Worm (Caenorhabditis elegans) whole organism, young adult: ENCODE measurements around the gene C55C3.4.
A peak's percentile ranks its signal among the peaks of the same experiment; 100 is the strongest.

ENCODE experiments used
- B0261.1 ChIP-seq: sonication (generic microtip); optimal IDR thresholded peaks from 2 replicates; lab custom pipeline; 2016; ENCODE audit warnings: mild to moderate bottlenecking, missing genetic modification characterization, moderate library complexity, missing compliant biosample characterization
- C06A6.2 ChIP-seq: fragments of 200-800 bp; sonication (Bioruptor generic); conservative IDR thresholded peaks from 2 replicates; pipeline ENCODE4 v1.3.6; 2022; ENCODE audit warnings: missing genetic modification characterization, missing compliant biosample characterization
- K11D2.4 ChIP-seq: fragments of 200-800 bp; sonication (Bioruptor generic); IDR thresholded peaks from 2 replicates; pipeline ENCODE4 v1.3.6; 2022; ENCODE audit warnings: missing genetic modification reagents, missing genetic modification characterization, missing compliant biosample characterization
- K12H6.12 ChIP-seq: fragments of 200-800 bp; sonication (Bioruptor generic); optimal IDR thresholded peaks from 2 replicates; lab custom pipeline; 2018; ENCODE audit warnings: mild to moderate bottlenecking, missing genetic modification characterization, missing compliant biosample characterization
- T07F8.4 ChIP-seq: sonication (generic microtip); optimal IDR thresholded peaks from 2 replicates; lab custom pipeline; 2016; ENCODE audit warnings: mild to moderate bottlenecking, missing genetic modification characterization, moderate library complexity, missing compliant biosample characterization
- Y79H2A.3 ChIP-seq: fragments of 200-800 bp; sonication (Bioruptor generic); conservative IDR thresholded peaks from 2 replicates; pipeline ENCODE4 v1.3.6; 2022; ENCODE audit warnings: missing genetic modification reagents, missing genetic modification characterization, missing compliant biosample characterization
- ama-1 ChIP-seq, 3 experiments: fragments of 150-350 bp in 1 of 3; sonication (generic microtip) in 2 of 3; optimal IDR thresholded peaks; 2 replicates each; lab custom pipeline; 2014 to 2018; ENCODE audit warnings: missing biosample characterization in 2 of 3, missing genetic modification characterization in 2 of 3, missing genetic modification reagents in 2 of 3
- atf-7 ChIP-seq: sonication (generic microtip); optimal IDR thresholded peaks from 2 replicates; lab custom pipeline; 2017; ENCODE audit warnings: mild to moderate bottlenecking, missing genetic modification characterization, missing compliant biosample characterization
- attf-6 ChIP-seq: fragments of 200-800 bp; sonication (Bioruptor generic); IDR thresholded peaks from 2 replicates; pipeline ENCODE4 v1.3.6; 2022; ENCODE audit warnings: missing genetic modification reagents, missing genetic modification characterization, missing compliant biosample characterization
- ceh-58 ChIP-seq: fragments of 200-800 bp; sonication (Bioruptor generic); IDR thresholded peaks from 2 replicates; pipeline ENCODE4 v1.3.6; 2022; ENCODE audit warnings: missing genetic modification characterization, missing compliant biosample characterization
- die-1 ChIP-seq: sonication (generic microtip); optimal IDR thresholded peaks from 2 replicates; lab custom pipeline; 2016; ENCODE audit warnings: missing genotype, mild to moderate bottlenecking, missing genetic modification characterization, missing compliant biosample characterization
- ekl-4 ChIP-seq: fragments of 200-800 bp; sonication (Bioruptor generic); IDR thresholded peaks from 2 replicates; pipeline ENCODE4 v1.3.6; 2022; ENCODE audit warnings: missing genetic modification reagents, missing genetic modification characterization, missing compliant biosample characterization
- gei-17 ChIP-seq: fragments of 200-800 bp; sonication (Bioruptor generic); optimal IDR thresholded peaks from 2 replicates; lab custom pipeline; 2018; ENCODE audit warnings: mild to moderate bottlenecking, missing genetic modification characterization, missing compliant biosample characterization
- him-1 ChIP-seq: sonication (generic microtip); optimal IDR thresholded peaks from 2 replicates; lab custom pipeline; 2016; ENCODE audit warnings: missing genotype, missing genetic modification reagents, missing genetic modification characterization, missing compliant biosample characterization
- hrde-1 ChIP-seq: sonication (generic microtip); optimal IDR thresholded peaks from 2 replicates; lab custom pipeline; 2016; ENCODE audit warnings: missing genetic modification characterization, mild to moderate bottlenecking, missing compliant biosample characterization, moderate library complexity, missing genotype, missing genetic modification reagents, borderline replicate concordance
- hsf-1 ChIP-seq: fragments of 200-800 bp; sonication (Bioruptor generic); IDR thresholded peaks from 2 replicates; pipeline ENCODE4 v1.3.6; 2022; ENCODE audit warnings: missing genetic modification reagents, missing genetic modification characterization, missing compliant biosample characterization
- lag-1 ChIP-seq: fragments of 200-800 bp; sonication (Bioruptor generic); IDR thresholded peaks from 2 replicates; pipeline ENCODE4 v1.3.6; 2022; ENCODE audit warnings: missing genetic modification reagents, missing genetic modification characterization, missing compliant biosample characterization
- lin-40 ChIP-seq: sonication (generic microtip); optimal IDR thresholded peaks from 2 replicates; lab custom pipeline; 2016; ENCODE audit warnings: missing genetic modification characterization, mild to moderate bottlenecking, missing compliant biosample characterization, missing genotype, missing genetic modification reagents
- lin-54 ChIP-seq: fragments of 200-800 bp; sonication (Bioruptor generic); optimal IDR thresholded peaks from 2 replicates; lab custom pipeline; 2018; ENCODE audit warnings: mild to moderate bottlenecking, missing genetic modification characterization, missing compliant biosample characterization
- lsy-27 ChIP-seq: sonication (generic microtip); optimal IDR thresholded peaks from 2 replicates; lab custom pipeline; 2017; ENCODE audit warnings: missing genetic modification characterization, mild to moderate bottlenecking, missing compliant biosample characterization, antibody characterized with exemption, missing genotype, borderline replicate concordance; ENCODE audit not compliant: insufficient read depth
- madf-6 ChIP-seq: fragments of 200-800 bp; sonication (Bioruptor generic); IDR thresholded peaks from 2 replicates; pipeline ENCODE4 v1.3.6; 2022; ENCODE audit warnings: missing genetic modification reagents, missing genetic modification characterization, missing compliant biosample characterization
- nfya-1 ChIP-seq: sonication (generic microtip); optimal IDR thresholded peaks from 2 replicates; lab custom pipeline; 2017; ENCODE audit warnings: antibody characterized with exemption, missing compliant biosample characterization, missing genetic modification characterization, borderline replicate concordance; ENCODE audit not compliant: insufficient read depth
- nfyb-1 ChIP-seq: fragments of 200-800 bp; sonication (Bioruptor generic); IDR thresholded peaks from 2 replicates; pipeline ENCODE4 v1.3.6; 2022; ENCODE audit warnings: missing genetic modification reagents, missing genetic modification characterization, missing compliant biosample characterization
- pha-4 ChIP-seq: fragments of 150-350 bp; sonication (generic microtip); optimal IDR thresholded peaks from 2 replicates; lab custom pipeline; 2014; ENCODE audit warnings: missing biosample characterization, missing genetic modification reagents, missing genetic modification characterization
- rcor-1 ChIP-seq: fragments of 200-800 bp; sonication (Bioruptor generic); IDR thresholded peaks from 2 replicates; pipeline ENCODE4 v1.3.6; 2022; ENCODE audit warnings: missing genetic modification reagents, missing genetic modification characterization, missing compliant biosample characterization
- sdz-38 ChIP-seq: sonication (generic microtip); optimal IDR thresholded peaks from 2 replicates; lab custom pipeline; 2016; ENCODE audit warnings: missing genotype, missing genetic modification characterization, missing compliant biosample characterization
- snpc-1.1 ChIP-seq: sonication (generic microtip); optimal IDR thresholded peaks from 2 replicates; lab custom pipeline; 2017; ENCODE audit warnings: missing genetic modification characterization, mild to moderate bottlenecking, missing compliant biosample characterization, antibody characterized with exemption, moderate library complexity, missing genotype, missing genetic modification reagents; ENCODE audit not compliant: insufficient read depth
- snpc-4 ChIP-seq, 5 experiments: fragments of 150-350 bp in 1 of 5; sonication (generic microtip) in 4 of 5; optimal IDR thresholded peaks; 2 replicates each; lab custom pipeline; 2014 to 2018; ENCODE audit warnings: missing genetic modification characterization in 5 of 5, missing biosample characterization in 3 of 5, antibody characterized with exemption in 2 of 5, mild to moderate bottlenecking in 2 of 5, missing compliant biosample characterization in 2 of 5, missing genotype in 2 of 5, moderate library complexity in 2 of 5, missing genetic modification reagents in 1 of 5
- somi-1 ChIP-seq: fragments of 200-800 bp; sonication (Bioruptor generic); optimal IDR thresholded peaks from 2 replicates; lab custom pipeline; 2018; ENCODE audit warnings: mild to moderate bottlenecking, missing genetic modification characterization, missing compliant biosample characterization
- tbp1 ChIP-seq: fragments of 200-800 bp; sonication (Bioruptor generic); optimal IDR thresholded peaks from 2 replicates; lab custom pipeline; 2018; ENCODE audit warnings: mild to moderate bottlenecking, missing genetic modification characterization, missing compliant biosample characterization
- ztf-22 ChIP-seq: fragments of 200-800 bp; sonication (Bioruptor generic); optimal IDR thresholded peaks from 2 replicates; lab custom pipeline; 2018; ENCODE audit warnings: mild to moderate bottlenecking, missing genetic modification characterization, moderate library complexity, missing compliant biosample characterization
- ztf-25 ChIP-seq: fragments of 200-800 bp; sonication (Bioruptor generic); IDR thresholded peaks from 2 replicates; pipeline ENCODE4 v1.3.6; 2022; ENCODE audit warnings: missing genetic modification reagents, missing genetic modification characterization, missing compliant biosample characterization
- ztf-3 ChIP-seq: fragments of 200-800 bp; sonication (Bioruptor generic); optimal IDR thresholded peaks from 2 replicates; lab custom pipeline; 2018; ENCODE audit warnings: mild to moderate bottlenecking, missing genetic modification characterization, missing compliant biosample characterization

The C55C3.4 gene

DNA sequence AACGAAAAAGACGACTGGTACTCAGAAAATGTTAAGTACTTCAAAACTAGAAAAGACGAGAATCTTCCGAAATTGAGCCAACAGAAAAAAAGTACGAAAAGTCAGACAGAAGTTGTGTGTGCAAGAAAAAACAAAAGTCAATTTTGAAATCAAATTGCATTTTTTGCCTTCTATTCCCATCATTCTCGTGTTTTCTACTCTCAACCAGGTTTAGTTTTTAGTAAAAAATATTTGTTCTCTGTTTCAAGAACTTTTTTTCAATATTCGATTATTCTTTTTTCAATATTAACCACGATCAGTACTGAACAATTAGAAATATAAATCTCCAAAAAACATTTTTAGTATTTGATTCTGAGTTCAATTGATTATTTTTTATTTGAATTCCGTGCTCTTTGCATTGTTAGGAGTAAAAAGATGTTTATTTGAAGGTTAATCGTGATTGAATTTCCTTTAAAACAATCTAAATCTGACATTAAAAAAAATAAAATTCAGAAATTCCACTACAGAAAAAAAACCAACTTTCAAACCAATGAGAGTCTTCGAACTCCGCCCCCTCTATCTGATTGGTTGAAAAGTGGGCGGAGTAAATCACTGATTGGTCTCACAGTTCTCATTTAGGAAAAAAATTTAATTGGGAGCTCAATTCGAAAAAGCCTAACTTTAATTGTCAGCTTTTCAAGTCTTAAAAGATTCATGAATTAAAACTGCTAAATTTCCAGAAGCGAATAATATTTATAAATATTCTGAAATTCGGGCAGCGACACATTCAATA lies 37.6 kb upstream of the C55C3.4 start:
- peak; percentile 85 for TF ChIP-seq nfyb-1
- TF ChIP-seq lin-40 (tag; lab: Kevin White, UChicago), result no peak

DNA sequence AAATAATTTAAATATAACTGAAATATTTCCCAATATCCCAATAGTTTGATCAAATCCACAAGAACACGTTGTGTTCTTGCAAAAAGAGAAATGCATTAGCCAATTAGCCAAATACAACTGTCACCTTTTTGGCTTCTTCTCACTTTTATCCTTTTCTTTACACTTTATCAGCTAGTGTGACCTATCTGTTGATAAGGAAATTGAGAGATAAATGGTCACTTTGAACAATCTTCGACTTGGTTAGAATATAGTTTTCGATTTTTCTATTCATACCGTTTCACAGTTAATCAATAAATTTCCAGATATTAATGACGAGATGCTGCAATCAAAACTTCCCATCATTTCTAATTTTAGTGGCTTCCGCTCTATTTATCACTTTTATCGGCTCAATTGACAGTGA lies 30.9 kb upstream of the C55C3.4 start, which contains the start of gene C55C3.1:
Gene C55C3.1, plus strand, starts transcription at position 301 of the 400 bp plus-strand sequence.
- TF ChIP-seq sdz-38 (tag; lab: Kevin White, UChicago) (no peak), ztf-25 (GFP tag; lab: Robert Waterston, UW) (no peak), pha-4 (tag; lab: Kevin White, UChicago) (no peak), hrde-1 (tag; lab: Kevin White, UChicago) (no peak), hsf-1 (GFP tag; lab: Robert Waterston, UW) (no peak), Y79H2A.3 (GFP tag; lab: Robert Waterston, UW) (no peak), madf-6 (GFP tag; lab: Robert Waterston, UW) (no peak), attf-6 (no peak), ama-1 (optimal IDR thresholded peaks at IDR 0.05; lab: Kevin White, UChicago) (no peak), ama-1 (GFP tag; optimal IDR thresholded peaks at IDR 0.05; lab: Kevin White, UChicago) (no peak), K12H6.12 (tag; lab: Kevin White, UChicago) (no peak)

DNA sequence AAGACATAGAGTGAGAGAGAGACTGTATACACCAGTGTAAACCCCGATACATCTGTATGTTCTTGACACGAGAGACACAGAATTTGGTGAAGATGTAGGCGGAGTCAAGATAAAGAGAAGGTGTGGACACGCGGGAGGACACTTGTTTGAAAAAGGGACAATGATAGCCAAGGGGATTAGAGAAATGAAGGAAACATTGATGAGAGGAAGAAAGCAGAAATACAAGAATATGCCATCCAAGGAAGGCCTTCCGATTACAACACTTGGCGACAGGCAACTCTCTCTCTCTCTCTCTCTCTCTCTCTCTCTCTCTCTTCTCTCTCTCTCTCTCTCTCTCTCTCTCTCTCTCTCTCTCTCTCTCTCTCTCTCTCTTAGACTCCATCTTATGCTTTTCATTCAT lies 28.7 kb upstream of the C55C3.4 start:
- no peak for TF ChIP-seq ceh-58 (GFP tag; lab: Robert Waterston, UW)
- no peak for TF ChIP-seq B0261.1 (tag; lab: Kevin White, UChicago)
- TF ChIP-seq lin-54 (GFP tag; lab: Kevin White, UChicago), result no peak
- no peak for TF ChIP-seq K11D2.4 (GFP tag; lab: Robert Waterston, UW)
- no peak for TF ChIP-seq ztf-22
- no peak for TF ChIP-seq rcor-1 (GFP tag; lab: Robert Waterston, UW)
- no peak for TF ChIP-seq snpc-1.1 (tag; lab: Kevin White, UChicago)
- TF ChIP-seq, all 124 proteins: peak for 0

DNA sequence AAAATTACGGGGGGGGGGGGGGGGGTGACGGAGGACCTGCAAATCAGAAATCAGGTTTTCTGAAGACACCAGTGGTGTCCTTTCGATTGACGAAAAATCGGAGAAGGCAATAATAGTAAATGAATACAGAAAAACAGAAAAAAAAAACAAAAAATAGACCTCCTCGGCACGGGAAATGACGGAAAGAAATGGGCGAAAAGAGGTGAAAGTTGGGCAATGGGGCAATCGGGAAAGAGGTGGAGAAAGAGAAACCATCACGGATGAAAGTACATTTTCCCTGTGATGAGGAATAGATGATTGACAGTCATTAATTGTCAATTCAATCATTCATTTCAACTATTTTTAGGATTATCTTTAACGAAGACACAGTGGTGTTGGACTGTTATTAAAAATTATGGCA lies 26.0 kb upstream of the C55C3.4 start:
- TF ChIP-seq snpc-4 (GFP tag; optimal IDR thresholded peaks at IDR 0.05; lab: Kevin White, UChicago) (no peak), snpc-4 (tag; optimal IDR thresholded peaks at IDR 0.05; lab: Kevin White, UChicago) (no peak), gei-17 (GFP tag; lab: Kevin White, UChicago) (no peak), die-1 (tag; lab: Kevin White, UChicago) (no peak), T07F8.4 (tag; lab: Kevin White, UChicago) (no peak), him-1 (tag; lab: Kevin White, UChicago) (no peak), lsy-27 (tag; lab: Kevin White, UChicago) (no peak), nfya-1 (no peak), atf-7 (tag; lab: Kevin White, UChicago) (no peak), hrde-1 (tag; lab: Kevin White, UChicago) (no peak), B0261.1 (tag; lab: Kevin White, UChicago) (no peak), ztf-3 (GFP tag; lab: Kevin White, UChicago) (no peak), K11D2.4 (GFP tag; lab: Robert Waterston, UW) (no peak), rcor-1 (GFP tag; lab: Robert Waterston, UW) (no peak), somi-1 (GFP tag; lab: Kevin White, UChicago) (no peak), lag-1 (GFP tag; lab: Robert Waterston, UW) (no peak), C06A6.2 (no peak), ekl-4 (GFP tag; lab: Robert Waterston, UW) (no peak), tbp1 (GFP tag; lab: Kevin White, UChicago) (no peak)
